Fruit fly (Drosophila melanogaster): ENCODE measurements around the gene ome.
A peak's percentile ranks its signal among the peaks of the same experiment; 100 is the strongest.

ome gene

DNA sequence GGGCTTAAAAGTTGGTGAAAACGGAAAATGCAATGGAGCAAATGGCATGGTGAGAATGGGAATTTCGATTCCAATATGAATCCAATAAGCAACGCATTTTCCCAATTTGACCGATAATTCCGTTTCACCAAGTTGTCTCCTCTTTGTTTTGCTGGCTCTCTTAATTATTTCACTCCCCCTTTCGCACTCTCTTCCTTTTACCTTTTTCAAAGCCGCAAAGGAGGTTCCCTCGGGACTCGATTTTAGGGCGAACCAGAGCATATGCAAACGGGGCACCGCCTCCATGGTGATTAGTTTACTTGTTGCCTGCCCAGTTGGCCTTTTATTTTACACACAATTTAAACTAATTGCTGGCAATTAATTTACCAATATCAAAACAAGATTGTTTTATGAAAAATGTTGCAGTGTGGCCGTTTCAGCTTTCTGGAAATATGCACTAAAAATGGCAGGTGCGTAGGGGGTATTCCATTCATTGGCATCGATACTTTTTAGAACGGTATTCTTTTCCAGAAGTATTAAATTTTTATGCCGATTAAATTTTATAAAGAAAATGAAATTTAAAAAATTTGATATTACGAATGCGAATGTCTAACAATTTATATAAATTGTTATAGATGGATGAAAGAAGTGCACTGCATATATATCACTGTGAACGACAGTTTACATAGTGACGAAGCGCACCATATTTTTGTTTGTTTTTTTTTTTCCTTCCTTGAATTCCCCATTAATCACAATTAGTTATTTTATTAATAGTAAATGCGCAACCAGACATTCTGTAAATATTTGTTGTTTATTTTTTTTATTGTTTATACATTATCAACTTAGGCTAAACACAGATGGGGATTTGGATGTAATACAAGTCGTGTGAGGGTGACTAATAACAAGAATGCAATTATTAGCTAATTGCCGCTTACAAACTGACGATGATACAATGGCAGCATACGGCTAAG is 103.3 kb downstream of the ome start, which contains the start of gene mop (continued):
- no peak for TF ChIP-seq crp (GFP tag; optimal IDR thresholded peaks at IDR 0.05)
- no peak for TF ChIP-seq CG3726 (GFP tag; IDR thresholded peaks at IDR 0.05)
- peak; percentile 36; the same call in 2 of the 3 replicates for TF ChIP-seq B-H1 (GFP tag; IDR thresholded peaks at IDR 0.05)
- TF ChIP-seq MTF-1 (GFP tag; optimal IDR thresholded peaks at IDR 0.05; ENCODE audit: borderline replicate concordance), result no peak
- no peak for TF ChIP-seq CG31388 (GFP tag; optimal IDR thresholded peaks at IDR 0.05)
- TF ChIP-seq CkIIα-i1 (GFP tag; IDR thresholded peaks at IDR 0.05), result no peak
- no peak for TF ChIP-seq run (tag; optimal IDR thresholded peaks at IDR 0.05)
- TF ChIP-seq sima (GFP tag; optimal IDR thresholded peaks at IDR 0.05), result no peak
- peak; percentile 34 for TF ChIP-seq CG14710 (tag; optimal IDR thresholded peaks at IDR 0.05)
- peak; percentile 41 for TF ChIP-seq Side (GFP tag; optimal IDR thresholded peaks at IDR 0.05)
- peak; percentile 63 for TF ChIP-seq CG14441 (GFP tag; IDR thresholded peaks at IDR 0.05)
- no peak for TF ChIP-seq CG8359 (GFP tag; optimal IDR thresholded peaks at IDR 0.05; ENCODE audit: borderline replicate concordance)
- TF ChIP-seq her (GFP tag; optimal IDR thresholded peaks at IDR 0.05), result peak; percentile 0
- peak; percentile 37; the same call in 1 of the 2 replicates for TF ChIP-seq CG11085 (GFP tag; IDR thresholded peaks at IDR 0.05)
- peak; percentile 72; the same call in 1 of the 2 replicates for TF ChIP-seq chm (GFP tag; IDR thresholded peaks at IDR 0.05)
- TF ChIP-seq CG1647 (GFP tag; optimal IDR thresholded peaks at IDR 0.05), result no peak
- TF ChIP-seq CG13894 (tag; optimal IDR thresholded peaks at IDR 0.05), result no peak
- TF ChIP-seq Xrp1 (GFP tag; IDR thresholded peaks at IDR 0.05), result no peak; the same call in 1 of the 2 replicates
- no peak for TF ChIP-seq z (GFP tag; IDR thresholded peaks at IDR 0.05)
- no peak for TF ChIP-seq CG10274 (GFP tag; optimal IDR thresholded peaks at IDR 0.05)
- TF ChIP-seq CG4424 (GFP tag; optimal IDR thresholded peaks at IDR 0.05), result peak; percentile 31
- no peak for TF ChIP-seq lbe (GFP tag; optimal IDR thresholded peaks at IDR 0.05)
- no peak for TF ChIP-seq croc (GFP tag; conservative IDR thresholded peaks at IDR 0.05)
- TF ChIP-seq CG17359 (tag; optimal IDR thresholded peaks at IDR 0.05), result no peak
- no peak for TF ChIP-seq sna (GFP tag; IDR thresholded peaks at IDR 0.05; ENCODE audit: partially characterized antibody)
- TF ChIP-seq CG14667 (GFP tag; IDR thresholded peaks at IDR 0.05), result peak; percentile 36; the same call in 1 of the 2 replicates
- peak; percentile 23 for TF ChIP-seq ems (GFP tag; optimal IDR thresholded peaks at IDR 0.05)
- no peak for TF ChIP-seq CG4328 (GFP tag; optimal IDR thresholded peaks at IDR 0.05)
- TF ChIP-seq Asciz (GFP tag; optimal IDR thresholded peaks at IDR 0.05), result no peak
- no peak for TF ChIP-seq CG5245 (GFP tag; optimal IDR thresholded peaks at IDR 0.05)
- TF ChIP-seq CG9215 (GFP tag; IDR thresholded peaks at IDR 0.05), result peak; percentile 23; the same call in 1 of the 2 replicates
- no peak for TF ChIP-seq otp (GFP tag; IDR thresholded peaks at IDR 0.05)
- no peak for TF ChIP-seq kni (GFP tag; optimal IDR thresholded peaks at IDR 0.05)
- TF ChIP-seq klu (GFP tag; IDR thresholded peaks at IDR 0.05), result no peak
- TF ChIP-seq HLHmδ (GFP tag; optimal IDR thresholded peaks at IDR 0.05), result no peak
- TF ChIP-seq ham (GFP tag; IDR thresholded peaks at IDR 0.05), result no peak
- TF ChIP-seq HmgD (GFP tag; optimal IDR thresholded peaks at IDR 0.05), result no peak
- TF ChIP-seq CG6813 (GFP tag; optimal IDR thresholded peaks at IDR 0.05), result no peak
- TF ChIP-seq sr (GFP tag; IDR thresholded peaks at IDR 0.05), result no peak
- TF ChIP-seq CG6791 (GFP tag; IDR thresholded peaks at IDR 0.05; ENCODE audit: partially characterized antibody), result peak; percentile 47; the same call in 1 of the 3 replicates
- peak; percentile 10 for TF ChIP-seq Lhr (GFP tag; optimal IDR thresholded peaks at IDR 0.05)
- no peak for TF ChIP-seq gce (GFP tag; IDR thresholded peaks at IDR 0.05)
- TF ChIP-seq jing (GFP tag; optimal IDR thresholded peaks at IDR 0.05), result no peak
- TF ChIP-seq al (GFP tag; IDR thresholded peaks at IDR 0.05), result peak; percentile 34; the same call in 1 of the 2 replicates
- no peak for TF ChIP-seq tx (GFP tag; optimal IDR thresholded peaks at IDR 0.05)
- TF ChIP-seq btn (GFP tag; optimal IDR thresholded peaks at IDR 0.05), result no peak
- no peak for TF ChIP-seq fru (optimal IDR thresholded peaks at IDR 0.05)
- no peak for TF ChIP-seq Bdp1 (GFP tag; optimal IDR thresholded peaks at IDR 0.05)
- TF ChIP-seq CG13424 (tag; optimal IDR thresholded peaks at IDR 0.05), result peak; percentile 53

Measured in whole organism, embryonic.